Fruit fly (Drosophila melanogaster): Measurements from ENCODE around the gene CG18259.

The CG18259 gene

DNA sequence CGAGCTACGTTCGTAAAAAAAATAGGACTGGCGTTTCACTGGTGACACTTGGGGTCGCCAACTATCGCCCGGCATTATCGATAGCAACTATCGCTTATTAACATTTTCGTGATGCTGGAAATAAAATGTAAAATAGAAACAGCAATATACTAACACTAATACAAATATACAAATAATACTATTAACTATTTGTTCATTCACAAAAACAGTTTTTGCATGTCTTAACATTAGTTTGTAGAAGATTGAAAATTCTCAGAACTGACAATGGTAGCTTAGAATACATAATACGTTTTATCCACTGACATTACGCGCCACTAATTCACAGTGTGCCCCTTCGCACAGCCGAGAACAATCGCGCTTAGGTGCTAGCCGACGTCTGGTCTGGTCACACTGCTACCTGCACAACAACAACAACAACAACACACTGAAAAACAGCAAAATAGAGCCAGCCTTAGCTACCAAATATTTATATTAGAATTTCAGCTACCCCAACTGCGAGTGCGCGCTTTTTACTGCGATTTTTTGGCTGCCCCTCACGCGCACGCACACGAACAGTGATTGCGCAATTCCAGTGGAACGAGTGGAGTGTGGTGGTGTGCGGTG, 5.0 kb upstream of the CG18259 start, which contains the start of the genes CG6961 and S6KL (continued):
- TF ChIP-seq insv (GFP tag; optimal IDR thresholded peaks at IDR 0.05) (no peak), NC2α (GFP tag; optimal IDR thresholded peaks at IDR 0.05) (no peak), Meics (GFP tag; optimal IDR thresholded peaks at IDR 0.05) (no peak), bbx (GFP tag; IDR thresholded peaks at IDR 0.05; ENCODE audit: partially characterized antibody) (peak; percentile 55; the same call in 1 of the 2 replicates), wdn (GFP tag; IDR thresholded peaks at IDR 0.05) (no peak), Dek (tag; optimal IDR thresholded peaks at IDR 0.05) (no peak), NK7.1 (GFP tag; optimal IDR thresholded peaks at IDR 0.05) (no peak), gce (GFP tag; IDR thresholded peaks at IDR 0.05) (no peak), unpg (GFP tag; optimal IDR thresholded peaks at IDR 0.05) (no peak), bowl (GFP tag; IDR thresholded peaks at IDR 0.05) (no peak), CG32532 (GFP tag; IDR thresholded peaks at IDR 0.05) (no peak), CG6654 (GFP tag; optimal IDR thresholded peaks at IDR 0.05) (no peak), CG18619 (GFP tag; optimal IDR thresholded peaks at IDR 0.05) (no peak), sima (GFP tag; optimal IDR thresholded peaks at IDR 0.05) (no peak), Neu2 (GFP tag; optimal IDR thresholded peaks at IDR 0.05; ENCODE audit: borderline replicate concordance) (no peak), CG5180 (GFP tag; optimal IDR thresholded peaks at IDR 0.05) (no peak), CG1832 (GFP tag; optimal IDR thresholded peaks at IDR 0.05) (no peak), Nf-YC (tag; optimal IDR thresholded peaks at IDR 0.05) (no peak), CG17802 (tag; optimal IDR thresholded peaks at IDR 0.05) (peak; percentile 67), sna (GFP tag; IDR thresholded peaks at IDR 0.05; ENCODE audit: partially characterized antibody) (0 out of 2 replicates have a peak, but pooled peaks have one; percentile 59), Drgx (GFP tag; IDR thresholded peaks at IDR 0.05) (no peak), twi (tag; optimal IDR thresholded peaks at IDR 0.05) (no peak), Adf1 (GFP tag; IDR thresholded peaks at IDR 0.05) (no peak), chm (GFP tag; IDR thresholded peaks at IDR 0.05) (no peak), CG1792 (GFP tag; optimal IDR thresholded peaks at IDR 0.05) (no peak), CG11696 (GFP tag; IDR thresholded peaks at IDR 0.05) (no peak), eve (GFP tag; optimal IDR thresholded peaks at IDR 0.05) (no peak), CG8089 (GFP tag; optimal IDR thresholded peaks at IDR 0.05) (no peak), CG4854 (GFP tag; optimal IDR thresholded peaks at IDR 0.05) (no peak), Ada2b (GFP tag; IDR thresholded peaks at IDR 0.05) (no peak), CG15073 (GFP tag; optimal IDR thresholded peaks at IDR 0.05) (no peak), dati (GFP tag; IDR thresholded peaks at IDR 0.05) (no peak), mam (GFP tag; optimal IDR thresholded peaks at IDR 0.05) (no peak), Ravus (GFP tag; IDR thresholded peaks at IDR 0.05) (no peak), CG31224 (GFP tag; IDR thresholded peaks at IDR 0.05) (no peak), az2 (GFP tag; optimal IDR thresholded peaks at IDR 0.05) (no peak), gfzf (GFP tag; optimal IDR thresholded peaks at IDR 0.05) (peak; percentile 78), CG17361 (GFP tag; IDR thresholded peaks at IDR 0.05) (0 out of 3 replicates have a peak, but pooled peaks have one; percentile 44), CG2116 (GFP tag; optimal IDR thresholded peaks at IDR 0.05) (peak; percentile 50), cwo (GFP tag; optimal IDR thresholded peaks at IDR 0.05) (no peak), zfh1 (GFP tag; IDR thresholded peaks at IDR 0.05) (no peak), vnd (GFP tag; IDR thresholded peaks at IDR 0.05; ENCODE audit: partially characterized antibody) (peak; percentile 82), sob (GFP tag; IDR thresholded peaks at IDR 0.05) (no peak), sd (tag; optimal IDR thresholded peaks at IDR 0.05) (no peak), Ptx1 (GFP tag; IDR thresholded peaks at IDR 0.05) (no peak), fd96Cb (tag; optimal IDR thresholded peaks at IDR 0.05) (no peak), dan (GFP tag; IDR thresholded peaks at IDR 0.05) (no peak), slbo (GFP tag; IDR thresholded peaks at IDR 0.05) (no peak), CG10462 (GFP tag; optimal IDR thresholded peaks at IDR 0.05) (no peak), CG32772 (GFP tag; IDR thresholded peaks at IDR 0.05) (no peak), grn (GFP tag; optimal IDR thresholded peaks at IDR 0.05) (no peak), gsb (GFP tag; IDR thresholded peaks at IDR 0.05) (no peak)

Data from whole organism, embryonic.